Worm (Caenorhabditis elegans): ENCODE measurements around the gene ubc-6.

ce11 chrII:7505005-7505404 is 26.0 kb downstream of the ubc-6 start, which contains the start of gene C28F5.1:
- TF ChIP-seq ham-2 (GFP tag; optimal IDR thresholded peaks at IDR 0.05) (no peak), nhr-76 (tag; optimal IDR thresholded peaks at IDR 0.05) (no peak), zip-8 (tag; optimal IDR thresholded peaks at IDR 0.05) (no peak), snpc-4 (tag; optimal IDR thresholded peaks at IDR 0.05) (no peak), mab-5 (tag; optimal IDR thresholded peaks at IDR 0.05) (no peak)
